Fruit fly (Drosophila melanogaster) whole organism, prepupa: ENCODE measurements around the gene CG5402.

ENCODE experiments used
- CG10631 ChIP-seq: fragments of 200-800 bp; sonication (Bioruptor generic); optimal IDR thresholded peaks from 2 replicates; lab custom pipeline; 2016; ENCODE audit warnings: missing biosample characterization, missing genetic modification characterization
- CG10669 ChIP-seq: fragments of 200-800 bp; sonication (Bioruptor generic); optimal IDR thresholded peaks from 3 replicates; lab custom pipeline; 2018; ENCODE audit warnings: missing biosample characterization, mild to moderate bottlenecking, missing genetic modification characterization, moderate library complexity
- CG11762 ChIP-seq: fragments of 200-800 bp; sonication (Bioruptor generic); optimal IDR thresholded peaks from 3 replicates; lab custom pipeline; 2016; ENCODE audit warnings: missing biosample characterization, missing genetic modification characterization; ENCODE audit not compliant: insufficient read depth
- CG16779 ChIP-seq: fragments of 200-800 bp; sonication (Bioruptor generic); optimal IDR thresholded peaks from 3 replicates; lab custom pipeline; 2017; ENCODE audit warnings: missing biosample characterization, mild to moderate bottlenecking, missing genetic modification characterization
- Eip78C ChIP-seq: fragments of 200-800 bp; sonication (Bioruptor generic); peaks from one replicate; lab custom pipeline; 2016; ENCODE audit warnings: missing biosample characterization, missing genetic modification characterization
- Eip93F ChIP-seq: fragments of 200-800 bp; sonication (Bioruptor generic); optimal IDR thresholded peaks from 2 replicates; lab custom pipeline; 2016; ENCODE audit warnings: missing biosample characterization, mild to moderate bottlenecking, missing genetic modification characterization
- Met ChIP-seq: fragments of 200-800 bp; sonication (Bioruptor generic); optimal IDR thresholded peaks from 3 replicates; lab custom pipeline; 2016; ENCODE audit warnings: missing biosample characterization, missing genetic modification characterization
- OdsH ChIP-seq: fragments of 200-800 bp; sonication (Bioruptor generic); optimal IDR thresholded peaks from 3 replicates; lab custom pipeline; 2016; ENCODE audit warnings: missing biosample characterization, missing genetic modification characterization
- Sox14 ChIP-seq: fragments of 200-800 bp; sonication (Bioruptor generic); optimal IDR thresholded peaks from 3 replicates; lab custom pipeline; 2016; ENCODE audit warnings: missing biosample characterization, missing genetic modification characterization
- dsx ChIP-seq: fragments of 200-800 bp; optimal IDR thresholded peaks from 3 replicates; lab custom pipeline; 2019; ENCODE audit warnings: missing biosample characterization, mild to moderate bottlenecking, missing genetic modification characterization, moderate library complexity; ENCODE audit not compliant: poor library complexity, severe bottlenecking
- eg ChIP-seq: fragments of 200-800 bp; sonication (Bioruptor generic); IDR thresholded peaks from 3 replicates; pipeline ENCODE4 v1.3.6; 2022; ENCODE audit warnings: missing biosample characterization, missing genetic modification characterization

dm6 chr3R:27520415-27520916 is 17.7 kb upstream of the CG5402 start, which contains the start of gene CG12885:
- TF ChIP-seq Met (GFP tag; lab: Kevin White, UChicago) (no peak), Eip78C (GFP tag; lab: Kevin White, UChicago) (no peak), OdsH (GFP tag; lab: Kevin White, UChicago) (no peak), dsx (GFP tag; lab: Kevin White, UChicago) (no peak), Sox14 (no peak), Eip93F (GFP tag; lab: Kevin White, UChicago) (no peak), CG16779 (no peak), CG10669 (no peak), eg (GFP tag; lab: Robert Waterston, UW) (no peak), CG11762 (GFP tag; lab: Kevin White, UChicago) (no peak), CG10631 (GFP tag; lab: Kevin White, UChicago) (no peak)
